Fruit fly (Drosophila melanogaster): Measurements from ENCODE around the gene CG10958.

Gene CG10958

DNA sequence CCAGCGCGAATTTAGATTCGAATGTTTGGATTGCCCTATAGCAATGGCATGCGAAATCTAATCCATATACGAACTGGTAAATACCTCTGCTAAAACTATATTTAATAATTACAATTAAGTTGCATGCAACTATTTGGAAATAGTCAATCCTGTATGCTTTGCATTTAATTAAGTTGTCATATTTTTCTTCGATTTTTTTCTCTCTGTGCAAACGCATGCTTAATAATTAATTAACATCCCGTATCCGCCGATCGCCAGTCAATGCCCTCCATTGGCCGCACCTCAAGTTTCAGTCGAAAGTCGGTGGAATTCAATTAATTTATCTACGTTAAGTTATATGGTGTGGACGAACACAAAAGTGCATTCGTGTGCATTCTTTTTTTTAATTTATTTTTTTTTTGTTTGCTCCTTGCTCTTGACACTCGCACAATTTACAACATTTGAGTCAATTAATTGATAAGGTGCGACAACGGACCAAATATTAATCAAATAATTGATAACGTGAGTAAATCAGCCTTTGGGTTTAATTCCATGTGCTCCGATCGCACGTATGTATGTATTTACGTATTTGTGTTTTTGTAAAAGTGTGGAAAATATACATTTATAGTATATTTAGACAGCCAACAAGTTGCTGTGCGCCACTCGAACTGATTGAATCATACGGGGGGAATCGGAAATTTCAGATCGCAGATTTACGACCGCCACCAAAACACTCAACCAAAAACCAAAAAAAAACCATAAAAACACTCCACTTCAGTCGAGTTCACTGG lies 25.6 kb upstream of the CG10958 start (continued):
- no peak for TF ChIP-seq CG33557 (GFP tag; optimal IDR thresholded peaks at IDR 0.05)
- peak; percentile 32 for TF ChIP-seq Med (GFP tag)
- TF ChIP-seq CG11695 (GFP tag; IDR thresholded peaks at IDR 0.05): no peak
- TF ChIP-seq cg (GFP tag; optimal IDR thresholded peaks at IDR 0.05): peak; percentile 35
- no peak for TF ChIP-seq ro (GFP tag; IDR thresholded peaks at IDR 0.05)
- no peak for TF ChIP-seq ci (GFP tag; IDR thresholded peaks at IDR 0.05)
- no peak for TF ChIP-seq HHEX (GFP tag; optimal IDR thresholded peaks at IDR 0.05)
- TF ChIP-seq CG12071 (GFP tag; optimal IDR thresholded peaks at IDR 0.05): no peak
- no peak for TF ChIP-seq Nf-YA (GFP tag; IDR thresholded peaks at IDR 0.05)
- TF ChIP-seq CG10654 (GFP tag; optimal IDR thresholded peaks at IDR 0.05): no peak
- no peak for TF ChIP-seq Blimp-1 (GFP tag; optimal IDR thresholded peaks at IDR 0.05)
- no peak for TF ChIP-seq E2f1 (GFP tag; IDR thresholded peaks at IDR 0.05)
- no peak for TF ChIP-seq Atf3 (GFP tag; optimal IDR thresholded peaks at IDR 0.05)
- no peak for TF ChIP-seq CG7928 (GFP tag; optimal IDR thresholded peaks at IDR 0.05)
- no peak for TF ChIP-seq Camta (GFP tag; optimal IDR thresholded peaks at IDR 0.05)
- TF ChIP-seq Hmx (GFP tag; optimal IDR thresholded peaks at IDR 0.05): no peak
- TF ChIP-seq Deaf1 (tag; optimal IDR thresholded peaks at IDR 0.05): peak; percentile 14
- no peak for TF ChIP-seq crp (GFP tag; optimal IDR thresholded peaks at IDR 0.05)
- no peak for TF ChIP-seq D19B (GFP tag; optimal IDR thresholded peaks at IDR 0.05)
- TF ChIP-seq Mrtf (GFP tag; IDR thresholded peaks at IDR 0.05): no peak
- no peak for TF ChIP-seq CG14441 (GFP tag; IDR thresholded peaks at IDR 0.05)
- TF ChIP-seq phol (tag; optimal IDR thresholded peaks at IDR 0.05): no peak
- TF ChIP-seq CG5245 (GFP tag; optimal IDR thresholded peaks at IDR 0.05): no peak
- no peak for TF ChIP-seq B-H1 (GFP tag; IDR thresholded peaks at IDR 0.05)
- no peak for TF ChIP-seq sisA (GFP tag; IDR thresholded peaks at IDR 0.05)
- no peak for TF ChIP-seq CG12236 (GFP tag; optimal IDR thresholded peaks at IDR 0.05)
- no peak for TF ChIP-seq ewg (GFP tag; optimal IDR thresholded peaks at IDR 0.05)
- peak; percentile 70 for TF ChIP-seq CG34376 (GFP tag; optimal IDR thresholded peaks at IDR 0.05)
- TF ChIP-seq CG6272 (GFP tag; IDR thresholded peaks at IDR 0.05): no peak

DNA sequence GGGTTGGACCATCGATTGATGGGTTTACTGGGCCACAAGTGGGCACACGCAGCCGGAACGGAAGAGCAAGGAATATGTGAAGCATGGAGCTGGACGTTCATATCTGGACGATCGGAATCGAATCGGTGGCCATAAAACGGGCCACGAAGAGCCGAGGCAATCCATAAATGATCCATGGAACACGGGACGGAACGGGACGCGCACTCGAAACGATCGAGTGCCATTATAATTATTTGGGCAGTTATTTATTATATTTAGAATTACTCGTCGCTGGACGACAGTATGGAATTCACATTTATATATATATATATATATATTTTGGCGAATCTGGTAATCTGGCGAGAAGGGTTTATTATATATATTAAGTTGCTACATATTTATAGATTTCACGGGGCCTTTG lies 24.1 kb upstream of the CG10958 start:
- TF ChIP-seq pfk (GFP tag; optimal IDR thresholded peaks at IDR 0.05): peak; percentile 87
- TF ChIP-seq Deaf1 (tag; optimal IDR thresholded peaks at IDR 0.05): peak; percentile 8
- peak; percentile 72 for TF ChIP-seq exex (tag; optimal IDR thresholded peaks at IDR 0.05)
- TF ChIP-seq slbo (GFP tag; IDR thresholded peaks at IDR 0.05): no peak

DNA sequence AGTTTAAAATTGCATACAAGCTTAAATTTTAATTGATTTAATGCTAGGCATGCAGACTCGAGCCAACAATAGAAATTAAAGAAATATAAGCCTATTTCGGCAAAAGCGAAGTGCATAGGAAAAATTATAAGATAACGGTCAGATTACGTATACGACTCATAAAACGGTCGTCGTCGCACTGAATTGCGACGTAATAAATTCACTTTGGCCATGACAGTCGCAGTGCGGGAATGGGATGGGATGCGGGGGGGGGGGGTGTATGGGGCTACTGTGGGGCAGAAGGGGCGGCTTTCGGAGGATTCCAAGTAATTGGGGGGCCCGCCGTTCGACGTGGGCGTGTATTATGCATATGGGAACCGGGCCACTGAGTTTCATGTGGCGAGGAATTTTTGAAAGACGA lies 21.1 kb upstream of the CG10958 start:
- TF ChIP-seq vnd (GFP tag; IDR thresholded peaks at IDR 0.05; ENCODE audit: partially characterized antibody) (no peak), ranshi (GFP tag; IDR thresholded peaks at IDR 0.05) (no peak), eyg (GFP tag; optimal IDR thresholded peaks at IDR 0.05) (no peak), CG9727 (GFP tag; optimal IDR thresholded peaks at IDR 0.05) (no peak), amos (GFP tag; IDR thresholded peaks at IDR 0.05; ENCODE audit: partially characterized antibody) (no peak), sug (tag; optimal IDR thresholded peaks at IDR 0.05) (peak; percentile 26), CG9932 (GFP tag; IDR thresholded peaks at IDR 0.05) (no peak), sr (GFP tag; IDR thresholded peaks at IDR 0.05) (peak; percentile 15; the same call in 1 of the 3 replicates), CG10147 (GFP tag; optimal IDR thresholded peaks at IDR 0.05) (no peak), lbe (GFP tag; optimal IDR thresholded peaks at IDR 0.05) (no peak), chinmo (GFP tag; IDR thresholded peaks at IDR 0.05; ENCODE audit: partially characterized antibody) (peak; percentile 90; the same call in 2 of the 4 replicates), CG14014 (GFP tag; IDR thresholded peaks at IDR 0.05) (no peak), CG8388 (GFP tag; optimal IDR thresholded peaks at IDR 0.05) (no peak), crol (GFP tag; IDR thresholded peaks at IDR 0.05) (peak; percentile 88), Atf-2 (GFP tag; optimal IDR thresholded peaks at IDR 0.05) (no peak), CG12391 (tag; optimal IDR thresholded peaks at IDR 0.05) (no peak), CG10654 (GFP tag; optimal IDR thresholded peaks at IDR 0.05) (no peak), pan (optimal IDR thresholded peaks at IDR 0.05) (no peak), pan (GFP tag; optimal IDR thresholded peaks at IDR 0.05 in 1 of 2, IDR thresholded peaks at IDR 0.05 in 1 of 2) (peak in 1 of 2 experiments; percentile 14)

Data from whole organism, embryonic.